Worm (Caenorhabditis elegans): ENCODE results near the gene pbo-6.

Gene pbo-6

DNA sequence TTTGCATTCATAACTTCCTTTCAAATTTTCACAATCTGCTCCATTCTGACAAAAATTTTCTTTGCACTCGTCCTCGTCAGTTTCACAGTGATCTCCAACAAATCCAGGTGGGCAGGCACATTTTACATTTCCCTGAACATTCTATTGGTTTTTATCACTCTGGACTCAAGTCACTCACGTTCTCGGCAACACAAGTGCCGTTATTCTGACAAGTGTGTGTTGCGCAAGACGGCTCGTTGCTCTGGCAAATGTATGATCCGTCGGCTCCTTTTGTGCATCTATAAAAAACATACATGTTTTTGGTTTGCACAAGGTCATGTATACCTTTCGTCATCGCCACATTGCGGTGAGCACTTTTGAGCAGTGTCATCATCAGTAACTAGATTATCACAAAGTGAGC is 16.2 kb upstream of the pbo-6 start:
- TF ChIP-seq him-1 (tag; optimal IDR thresholded peaks at IDR 0.05) (no peak), W03F9.2 (tag; optimal IDR thresholded peaks at IDR 0.05) (no peak), dao-5 (tag; optimal IDR thresholded peaks at IDR 0.05) (no peak)

DNA sequence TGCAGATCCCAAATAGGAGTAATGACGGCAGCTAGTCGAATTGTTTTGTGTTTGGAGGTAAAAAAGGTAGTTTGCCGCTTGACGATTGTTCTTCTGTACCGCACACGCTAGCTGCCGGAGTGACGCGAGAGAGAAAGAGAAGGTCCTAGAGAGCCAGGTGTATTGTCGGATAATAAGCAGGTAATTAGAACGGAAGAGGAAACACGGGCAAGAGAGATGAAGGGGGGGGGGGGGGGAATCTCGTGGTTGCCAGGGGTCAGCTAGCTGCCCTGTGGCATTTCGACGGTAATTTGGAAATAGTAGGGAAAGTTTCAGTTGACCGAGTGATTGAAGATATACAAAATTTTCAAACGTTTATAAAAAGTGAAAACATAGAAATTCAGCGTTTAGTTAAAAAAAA is 15.0 kb upstream of the pbo-6 start, which contains the start of gene crb-1:
TSS of gene crb-1 (minus strand) at position 147 of the 400 bp plus-strand sequence.
- no peak for TF ChIP-seq W03F9.2 (tag; optimal IDR thresholded peaks at IDR 0.05)
- TF ChIP-seq him-1 (tag; optimal IDR thresholded peaks at IDR 0.05): no peak
- no peak for TF ChIP-seq dao-5 (tag; optimal IDR thresholded peaks at IDR 0.05)

- no peak for TF ChIP-seq W03F9.2 (tag; optimal IDR thresholded peaks at IDR 0.05)
- TF ChIP-seq dao-5 (tag; optimal IDR thresholded peaks at IDR 0.05): no peak
- no peak for TF ChIP-seq him-1 (tag; optimal IDR thresholded peaks at IDR 0.05)
Measured at ce11 chrX:17417505-17418004, 11.3 kb upstream of the pbo-6 start.

DNA sequence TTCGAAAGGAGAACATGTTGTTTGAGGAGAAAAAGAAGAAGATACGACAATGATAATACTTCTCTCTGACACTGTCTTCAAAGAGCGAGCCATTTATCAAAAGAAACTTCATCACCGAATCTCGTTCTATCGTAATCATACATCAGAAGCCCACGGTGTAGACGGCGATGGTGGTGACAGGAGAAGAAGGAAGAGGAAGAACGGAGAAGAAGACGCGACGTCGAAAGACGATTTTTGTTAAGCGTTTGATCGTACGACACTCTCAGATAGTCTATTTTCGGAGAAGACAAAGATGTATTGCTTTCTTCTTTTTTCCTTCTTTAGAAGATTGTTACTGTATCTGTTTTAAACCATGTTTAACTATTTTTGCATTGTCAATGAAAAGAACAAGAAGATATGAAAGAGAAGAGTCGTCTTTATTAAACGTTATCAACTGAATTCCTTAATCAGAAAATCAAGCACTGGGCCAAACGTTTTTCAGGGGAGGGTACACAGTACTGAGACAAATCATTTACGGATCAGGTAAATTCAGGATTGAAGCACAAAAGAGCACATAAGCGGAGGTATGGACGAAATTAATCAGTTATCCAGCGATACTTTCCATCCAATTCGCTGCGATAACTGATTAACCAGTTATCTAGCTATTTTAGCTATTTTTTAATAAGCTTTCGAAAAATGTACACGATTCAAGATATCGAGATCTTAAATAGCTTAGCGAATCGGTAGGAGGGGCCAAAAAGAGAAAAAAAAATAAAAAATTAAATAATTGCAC is 8.8 kb upstream of the pbo-6 start:
- TF ChIP-seq him-1 (tag; optimal IDR thresholded peaks at IDR 0.05) (no peak), W03F9.2 (tag; optimal IDR thresholded peaks at IDR 0.05) (no peak), dao-5 (tag; optimal IDR thresholded peaks at IDR 0.05) (no peak)

- TF ChIP-seq W03F9.2 (tag; optimal IDR thresholded peaks at IDR 0.05) (no peak), him-1 (tag; optimal IDR thresholded peaks at IDR 0.05) (no peak), dao-5 (tag; optimal IDR thresholded peaks at IDR 0.05) (no peak)
Measured at ce11 chrX:17420585-17421459, 8.0 kb upstream of the pbo-6 start.

DNA sequence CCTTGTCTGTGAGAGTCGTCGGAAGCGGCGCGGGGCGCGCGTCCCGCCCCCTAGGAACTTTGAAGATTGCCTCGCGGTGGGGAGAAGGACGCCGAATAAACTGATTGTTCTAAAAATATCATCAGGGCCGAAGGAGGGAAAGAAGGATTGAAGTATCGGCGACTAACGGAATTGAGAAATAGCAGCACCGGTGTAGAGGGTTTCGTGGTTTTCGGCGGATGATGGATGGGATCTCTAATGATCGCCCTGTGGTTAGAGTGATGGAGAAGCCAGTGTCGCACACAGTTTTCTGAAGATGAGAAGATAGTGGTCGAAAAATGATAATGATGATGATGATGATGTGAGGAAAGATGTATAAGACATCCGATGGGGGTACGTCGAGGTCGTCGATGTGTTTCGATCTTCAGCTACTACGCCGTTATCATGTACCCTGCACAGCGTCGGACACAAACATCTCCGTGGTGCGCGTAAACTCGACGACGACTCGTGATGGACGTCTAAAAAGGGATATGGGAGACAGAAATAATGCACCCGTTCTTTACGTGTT is 7.2 kb upstream of the pbo-6 start, which contains the start of gene osm-11:
TSS of gene osm-11 (minus strand) at position 51 of the 547 bp plus-strand sequence.
- no peak for TF ChIP-seq dao-5 (tag; optimal IDR thresholded peaks at IDR 0.05)
- no peak for TF ChIP-seq W03F9.2 (tag; optimal IDR thresholded peaks at IDR 0.05)
- no peak for TF ChIP-seq him-1 (tag; optimal IDR thresholded peaks at IDR 0.05)

DNA sequence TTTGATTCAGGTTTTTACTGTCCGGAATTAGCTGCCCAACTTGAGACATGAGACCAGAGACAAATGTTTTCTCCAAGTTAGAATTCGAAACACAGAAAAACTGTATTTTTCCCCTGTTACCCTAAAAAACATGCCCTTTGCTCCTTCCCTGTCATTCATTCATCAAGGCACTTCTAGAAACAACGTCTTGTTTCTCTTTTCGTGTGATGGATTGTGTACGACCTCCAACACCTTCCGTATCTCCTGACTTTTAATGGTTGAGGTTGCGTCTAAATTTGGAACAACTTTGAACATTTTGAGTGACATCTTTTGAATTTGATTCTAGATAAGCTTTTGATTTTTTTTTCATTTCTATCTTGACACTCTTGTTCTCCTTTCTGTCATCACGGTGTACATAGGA is 6.2 kb upstream of the pbo-6 start:
- TF ChIP-seq dao-5 (tag; optimal IDR thresholded peaks at IDR 0.05) (no peak), him-1 (tag; optimal IDR thresholded peaks at IDR 0.05) (no peak), W03F9.2 (tag; optimal IDR thresholded peaks at IDR 0.05) (no peak)

DNA sequence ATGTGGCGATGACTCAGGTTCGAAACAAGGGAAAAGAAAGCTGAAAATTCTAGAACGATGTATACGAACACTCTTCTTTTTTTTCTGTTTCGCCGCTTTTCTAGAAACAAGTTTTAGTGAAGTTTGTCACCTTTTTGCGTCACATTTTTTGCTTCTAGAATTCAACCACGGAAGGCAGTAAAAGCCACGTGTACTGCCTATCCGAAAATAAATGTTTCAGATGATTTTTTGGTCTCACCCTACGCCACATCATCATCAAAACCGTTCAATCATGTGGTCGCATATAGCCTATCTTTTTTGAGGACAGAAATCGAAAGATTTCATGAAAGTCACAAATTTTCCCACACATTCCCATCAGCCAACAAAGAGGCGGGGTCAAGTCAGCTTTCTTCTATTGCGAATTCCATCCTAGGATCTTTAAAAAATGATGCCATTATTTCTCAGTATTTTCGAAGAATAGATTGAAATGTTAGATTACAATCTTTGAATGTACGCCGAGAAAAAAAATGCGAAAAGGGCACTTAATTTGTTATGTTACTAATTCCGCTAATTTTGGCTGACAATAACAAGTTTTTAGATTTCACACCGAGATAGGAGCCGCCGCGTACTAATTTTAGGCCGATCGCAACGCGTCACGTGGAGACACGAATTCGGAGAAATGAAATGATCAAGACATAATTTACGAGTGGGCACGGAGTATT is 4.8 kb upstream of the pbo-6 start:
- no peak for TF ChIP-seq W03F9.2 (tag; optimal IDR thresholded peaks at IDR 0.05)
- no peak for TF ChIP-seq him-1 (tag; optimal IDR thresholded peaks at IDR 0.05)
- no peak for TF ChIP-seq dao-5 (tag; optimal IDR thresholded peaks at IDR 0.05)

- TF ChIP-seq W03F9.2 (tag; optimal IDR thresholded peaks at IDR 0.05) (no peak), dao-5 (tag; optimal IDR thresholded peaks at IDR 0.05) (no peak), him-1 (tag; optimal IDR thresholded peaks at IDR 0.05) (no peak)
Measured at ce11 chrX:17424595-17424913, 4.3 kb upstream of the pbo-6 start.

- TF ChIP-seq W03F9.2 (tag; optimal IDR thresholded peaks at IDR 0.05) (no peak), him-1 (tag; optimal IDR thresholded peaks at IDR 0.05) (no peak), dao-5 (tag; optimal IDR thresholded peaks at IDR 0.05) (no peak)
Measured at ce11 chrX:17426712-17427111, 2.1 kb upstream of the pbo-6 start.

DNA sequence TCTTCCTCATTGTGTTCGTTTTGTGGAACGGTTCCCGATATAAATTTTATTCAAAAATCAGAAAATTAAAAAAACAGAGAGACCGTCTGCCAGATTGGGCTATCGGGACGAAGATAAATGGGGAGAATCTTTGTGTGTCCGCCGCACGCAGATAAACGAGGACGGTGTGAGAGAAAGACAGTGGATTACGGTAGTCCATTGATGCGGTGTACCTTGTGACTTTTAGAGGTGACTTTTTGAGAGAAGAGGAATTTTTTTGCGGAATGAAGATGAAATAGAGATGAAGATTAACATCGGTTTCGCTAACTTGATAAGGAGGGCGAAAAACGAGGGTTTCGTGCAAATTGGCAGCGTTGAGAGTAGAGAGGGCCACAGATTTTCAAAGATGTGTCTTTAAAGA is 1.1 kb upstream of the pbo-6 start:
- TF ChIP-seq W03F9.2 (tag; optimal IDR thresholded peaks at IDR 0.05) (no peak), him-1 (tag; optimal IDR thresholded peaks at IDR 0.05) (no peak)

ce11 chrX:17434234-17434633 is 5.4 kb downstream of the pbo-6 start, which contains the start of gene fubl-3:
Gene fubl-3 (plus strand): TSS chrX:17434445.
- TF ChIP-seq him-1 (tag; optimal IDR thresholded peaks at IDR 0.05): no peak
- TF ChIP-seq W03F9.2 (tag; optimal IDR thresholded peaks at IDR 0.05): no peak
- no peak for TF ChIP-seq dao-5 (tag; optimal IDR thresholded peaks at IDR 0.05)

DNA sequence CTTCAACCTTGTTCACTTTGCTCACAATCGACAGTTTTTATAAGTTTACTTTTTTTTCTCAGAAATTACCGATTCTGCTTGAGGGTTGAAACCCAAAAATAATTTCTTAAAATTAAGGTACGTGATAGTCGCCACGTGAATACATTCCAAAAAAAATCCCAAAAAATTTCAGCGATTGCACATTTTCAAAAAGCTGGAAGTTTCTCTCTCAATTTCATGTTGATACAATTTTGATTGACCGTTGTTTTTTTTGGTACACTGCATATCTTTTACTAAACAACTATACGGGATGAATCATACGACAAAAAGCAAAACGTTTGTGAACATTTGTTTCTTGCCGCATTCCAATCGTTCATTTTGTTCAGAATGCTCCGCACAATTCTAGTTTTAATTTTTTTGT is 9.5 kb downstream of the pbo-6 start, which contains the start of gene C36E6.8:
TSS of gene C36E6.8 (plus strand) at position 301 of the 400 bp plus-strand sequence.
- TF ChIP-seq W03F9.2 (tag; optimal IDR thresholded peaks at IDR 0.05) (no peak), him-1 (tag; optimal IDR thresholded peaks at IDR 0.05) (no peak), dao-5 (tag; optimal IDR thresholded peaks at IDR 0.05) (no peak)

Data from whole organism, L4/young adult.